Fruit fly (Drosophila melanogaster) whole organism, embryonic: ENCODE results near the gene Kdsr.

Source experiments
- Adf1 ChIP-seq: fragments of 200-800 bp; sonication (Bioruptor generic); IDR thresholded peaks from 2 replicates; pipeline ENCODE4 v1.3.6; 2022; ENCODE audit warnings: missing biosample characterization, missing genetic modification characterization
- Bgb ChIP-seq: fragments of 200-800 bp; sonication (Bioruptor generic); IDR thresholded peaks from 2 replicates; pipeline ENCODE4 v1.3.6; 2022; ENCODE audit warnings: missing biosample characterization, missing genetic modification characterization; ENCODE audit not compliant: partially characterized antibody
- CG11085 ChIP-seq: fragments of 200-800 bp; sonication (Bioruptor generic); IDR thresholded peaks from 2 replicates; pipeline ENCODE4 v1.3.6; 2022; ENCODE audit warnings: missing biosample characterization, missing genetic modification characterization
- CG12104 ChIP-seq: fragments of 200-800 bp; sonication (Bioruptor generic); optimal IDR thresholded peaks from 3 replicates; lab custom pipeline; 2016; ENCODE audit warnings: missing biosample characterization, missing genetic modification characterization
- CG14667 ChIP-seq: fragments of 200-800 bp; sonication (Bioruptor generic); IDR thresholded peaks from 2 replicates; pipeline ENCODE4 v1.3.6; 2022; ENCODE audit warnings: missing biosample characterization, missing genetic modification characterization
- CG15269 ChIP-seq: fragments of 200-800 bp; sonication (Bioruptor generic); optimal IDR thresholded peaks from 2 replicates; lab custom pipeline; 2018; ENCODE audit warnings: missing biosample characterization, mild to moderate bottlenecking, missing genetic modification characterization, moderate library complexity
- CG15601 ChIP-seq: fragments of 200-800 bp; sonication (Bioruptor generic); optimal IDR thresholded peaks from 3 replicates; lab custom pipeline; 2019; ENCODE audit warnings: missing biosample characterization, mild to moderate bottlenecking, missing genetic modification characterization, moderate library complexity
- CG1602 ChIP-seq: fragments of 200-800 bp; sonication (Bioruptor generic); optimal IDR thresholded peaks from 3 replicates; lab custom pipeline; 2016; ENCODE audit warnings: missing biosample characterization, missing genetic modification characterization
- CG16779 ChIP-seq: fragments of 200-800 bp; sonication (Bioruptor generic); IDR thresholded peaks from 2 replicates; pipeline ENCODE4 v1.3.6; 2022; ENCODE audit warnings: missing biosample characterization, missing genetic modification characterization
- CG17359 ChIP-seq: fragments of 200-800 bp; sonication (Bioruptor generic); optimal IDR thresholded peaks from 3 replicates; lab custom pipeline; 2018; ENCODE audit warnings: missing biosample characterization, mild to moderate bottlenecking, missing genetic modification characterization, moderate library complexity
- CG17568 ChIP-seq: fragments of 200-800 bp; sonication (Bioruptor generic); optimal IDR thresholded peaks from 2 replicates; lab custom pipeline; 2018; ENCODE audit warnings: missing biosample characterization, mild to moderate bottlenecking, missing genetic modification characterization, moderate library complexity
- CG18011 ChIP-seq: fragments of 200-800 bp; sonication (Bioruptor generic); optimal IDR thresholded peaks from 2 replicates; lab custom pipeline; 2017; ENCODE audit warnings: missing biosample characterization, missing genetic modification characterization, mild to moderate bottlenecking, moderate library complexity, missing genotype
- CG2129 ChIP-seq: fragments of 200-800 bp; sonication (Bioruptor generic); IDR thresholded peaks from 2 replicates; pipeline ENCODE4 v1.3.6; 2022; ENCODE audit warnings: missing biosample characterization, missing genetic modification characterization; ENCODE audit not compliant: partially characterized antibody
- CG2889 ChIP-seq: fragments of 200-800 bp; sonication (Bioruptor generic); IDR thresholded peaks from 3 replicates; pipeline ENCODE4 v1.3.6; 2022; ENCODE audit warnings: missing biosample characterization, missing genetic modification characterization
- CG30403 ChIP-seq: fragments of 200-800 bp; sonication (Bioruptor generic); optimal IDR thresholded peaks from 3 replicates; lab custom pipeline; 2016; ENCODE audit warnings: missing biosample characterization, missing genetic modification characterization
- CG3065 ChIP-seq: fragments of 200-800 bp; sonication (Bioruptor generic); optimal IDR thresholded peaks from 2 replicates; lab custom pipeline; 2016; ENCODE audit warnings: missing biosample characterization, missing genetic modification characterization
- CG34422 ChIP-seq: fragments of 200-800 bp; sonication (Bioruptor generic); IDR thresholded peaks from 3 replicates; pipeline ENCODE4 v1.3.6; 2022; ENCODE audit warnings: missing biosample characterization, missing genetic modification characterization
- CG5180 ChIP-seq: fragments of 200-800 bp; sonication (Bioruptor generic); optimal IDR thresholded peaks from 3 replicates; lab custom pipeline; 2017; ENCODE audit warnings: missing biosample characterization, missing genetic modification characterization, mild to moderate bottlenecking, moderate library complexity, missing genetic modification reagents
- CG6689 ChIP-seq: fragments of 200-800 bp; sonication (Bioruptor generic); IDR thresholded peaks from 2 replicates; pipeline ENCODE4 v1.3.6; 2022; ENCODE audit warnings: missing biosample characterization, missing genetic modification characterization
- CG8290 ChIP-seq, 3 experiments: fragments of 200-800 bp; sonication (Bioruptor generic); optimal IDR thresholded peaks; 2 replicates each; lab custom pipeline; 2016 to 2019; ENCODE audit warnings: missing biosample characterization in 3 of 3, missing genetic modification characterization in 3 of 3, mild to moderate bottlenecking in 2 of 3, moderate library complexity in 1 of 3
- CG9797 ChIP-seq: fragments of 200-800 bp; sonication (Bioruptor generic); optimal IDR thresholded peaks from 3 replicates; lab custom pipeline; 2018; ENCODE audit warnings: missing biosample characterization, mild to moderate bottlenecking, missing genetic modification characterization
- CoRest ChIP-seq: fragments of 200-800 bp; sonication (Bioruptor generic); optimal IDR thresholded peaks from 3 replicates; lab custom pipeline; 2018; ENCODE audit warnings: missing biosample characterization, mild to moderate bottlenecking, missing genetic modification characterization, moderate library complexity
- Dbx ChIP-seq: fragments of 200-800 bp; sonication (Bioruptor generic); IDR thresholded peaks from 3 replicates; pipeline ENCODE4 v1.3.6; 2022; ENCODE audit warnings: missing biosample characterization, missing genetic modification characterization
- Ets65A ChIP-seq: fragments of 200-800 bp; sonication (Bioruptor generic); peaks from one replicate; lab custom pipeline; 2016; ENCODE audit warnings: missing biosample characterization, missing genetic modification characterization
- GATAe ChIP-seq: fragments of 200-800 bp; sonication (Bioruptor generic); conservative IDR thresholded peaks from 2 replicates; pipeline ENCODE4 v1.3.6; 2022; ENCODE audit warnings: missing biosample characterization, missing genetic modification characterization
- Hr51 ChIP-seq, 2 experiments: fragments of 200-800 bp; sonication (Bioruptor generic); optimal IDR thresholded peaks; 2 replicates in 1 of 2; 3 replicates in 1 of 2; lab custom pipeline; 2016 to 2018; ENCODE audit warnings: missing biosample characterization in 2 of 2, missing genetic modification characterization in 2 of 2, mild to moderate bottlenecking in 1 of 2, moderate library complexity in 1 of 2
- MTF-1 ChIP-seq: fragments of 200-800 bp; sonication (Bioruptor generic); optimal IDR thresholded peaks from 2 replicates; lab custom pipeline; 2018; ENCODE audit warnings: missing biosample characterization, mild to moderate bottlenecking, missing genetic modification characterization, borderline replicate concordance
- Nf-YB ChIP-seq: fragments of 200-800 bp; sonication (Bioruptor generic); optimal IDR thresholded peaks from 3 replicates; lab custom pipeline; 2019; ENCODE audit warnings: missing biosample characterization, mild to moderate bottlenecking, missing genetic modification characterization, moderate library complexity
- Ravus ChIP-seq: fragments of 200-800 bp; sonication (Bioruptor generic); IDR thresholded peaks from 2 replicates; pipeline ENCODE4 v1.3.6; 2022; ENCODE audit warnings: missing biosample characterization, missing genetic modification characterization
- Six4 ChIP-seq: fragments of 200-800 bp; sonication (Bioruptor generic); optimal IDR thresholded peaks from 2 replicates; lab custom pipeline; 2016; ENCODE audit warnings: missing biosample characterization, missing genetic modification characterization
- br ChIP-seq: fragments of >200 bp; optimal IDR thresholded peaks from 2 replicates; lab custom pipeline; 2017
- bsh ChIP-seq, 2 experiments: fragments of 200-800 bp; sonication (Bioruptor generic); optimal IDR thresholded peaks; 2 replicates each; lab custom pipeline; 2017 to 2018; ENCODE audit warnings: mild to moderate bottlenecking in 2 of 2, missing biosample characterization in 2 of 2, missing genetic modification characterization in 2 of 2, moderate library complexity in 1 of 2
- corto ChIP-seq: fragments of 200-800 bp; sonication (Bioruptor generic); optimal IDR thresholded peaks from 2 replicates; lab custom pipeline; 2016; ENCODE audit warnings: missing biosample characterization, mild to moderate bottlenecking, missing genetic modification characterization, moderate library complexity
- exex ChIP-seq: fragments of 200-800 bp; sonication (Bioruptor generic); optimal IDR thresholded peaks from 4 replicates; lab custom pipeline; 2018; ENCODE audit warnings: missing biosample characterization, mild to moderate bottlenecking, missing genetic modification characterization, moderate library complexity
- grau ChIP-seq: fragments of 200-800 bp; optimal IDR thresholded peaks from 3 replicates; lab custom pipeline; 2019; ENCODE audit warnings: missing biosample characterization, mild to moderate bottlenecking, missing genetic modification characterization, moderate library complexity
- hbn ChIP-seq: fragments of 200-800 bp; sonication (Bioruptor generic); IDR thresholded peaks from 2 replicates; pipeline ENCODE4 v1.3.6; 2022; ENCODE audit warnings: missing biosample characterization, missing genetic modification characterization; ENCODE audit not compliant: partially characterized antibody
- nau ChIP-seq: fragments of 200-800 bp; sonication (Bioruptor generic); optimal IDR thresholded peaks from 3 replicates; lab custom pipeline; 2017; ENCODE audit warnings: missing biosample characterization, mild to moderate bottlenecking, missing genetic modification characterization, missing genetic modification reagents
- odd ChIP-seq: fragments of 200-800 bp; sonication (Bioruptor generic); optimal IDR thresholded peaks from 2 replicates; lab custom pipeline; 2017; ENCODE audit warnings: missing biosample characterization, mild to moderate bottlenecking, missing genetic modification characterization
- pita ChIP-seq: fragments of 200-800 bp; sonication (Bioruptor generic); optimal IDR thresholded peaks from 2 replicates; lab custom pipeline; 2017; ENCODE audit warnings: missing biosample characterization, mild to moderate bottlenecking, missing genetic modification characterization
- sisA ChIP-seq: fragments of 200-800 bp; sonication (Bioruptor generic); IDR thresholded peaks from 2 replicates; pipeline ENCODE4 v1.3.6; 2022; ENCODE audit warnings: missing biosample characterization, missing genetic modification characterization
- sug ChIP-seq: fragments of 200-800 bp; optimal IDR thresholded peaks from 2 replicates; lab custom pipeline; 2019; ENCODE audit warnings: missing biosample characterization, mild to moderate bottlenecking, missing genetic modification characterization, moderate library complexity
- toy ChIP-seq: fragments of 200-800 bp; sonication (Bioruptor generic); IDR thresholded peaks from 2 replicates; pipeline ENCODE4 v1.3.6; 2022; ENCODE audit warnings: missing biosample characterization, missing genetic modification characterization
- tup ChIP-seq: fragments of 200-800 bp; sonication (Bioruptor generic); optimal IDR thresholded peaks from 2 replicates; lab custom pipeline; 2016; ENCODE audit warnings: missing biosample characterization, mild to moderate bottlenecking, missing genetic modification characterization, moderate library complexity
- z ChIP-seq: fragments of 200-800 bp; sonication (Bioruptor generic); IDR thresholded peaks from 3 replicates; pipeline ENCODE4 v1.3.6; 2022; ENCODE audit warnings: missing biosample characterization, missing genetic modification characterization

Gene Kdsr

dm6 chr3R:25300575-25300974, 38.3 kb upstream of the Kdsr start, which contains the start of gene CG13659 (continued):
- peak; percentile 97 for TF ChIP-seq sug (tag; lab: Kevin White, UChicago)
- no peak for TF ChIP-seq CG2889 (GFP tag; lab: Robert Waterston, UW)
- TF ChIP-seq CG8290 (GFP tag; optimal IDR thresholded peaks at IDR 0.05; lab: Kevin White, UChicago), result no peak
- peak in 1 of 2 experiments; percentile 4 for TF ChIP-seq CG8290 (tag; optimal IDR thresholded peaks at IDR 0.05; lab: Kevin White, UChicago)
- TF ChIP-seq CG12104, result no peak
- no peak for TF ChIP-seq CG15601 (tag; lab: Kevin White, UChicago)
- no peak for TF ChIP-seq CoRest (tag; lab: Kevin White, UChicago)
- no peak for TF ChIP-seq Ravus
- TF ChIP-seq Dbx (GFP tag; lab: Robert Waterston, UW), result 0 out of 3 replicates have a peak, but pooled peaks have one; percentile 28
- TF ChIP-seq CG15269 (tag; lab: Kevin White, UChicago), result peak; percentile 41

dm6 chr3R:25299507-25299964, 37.2 kb upstream of the Kdsr start, which contains the start of gene CG31288:
CG31288 (minus strand) TSS chr3R:25299557.
- TF ChIP-seq CG18011 (GFP tag; lab: Kevin White, UChicago) (no peak), tup (no peak), CG14667 (no peak), CG17568 (GFP tag; lab: Kevin White, UChicago) (no peak), exex (tag; lab: Kevin White, UChicago) (peak; percentile 46), toy (GFP tag; lab: Robert Waterston, UW) (no peak), odd (GFP tag; lab: Kevin White, UChicago) (no peak), CG5180 (GFP tag; lab: Kevin White, UChicago) (no peak), br (no peak)
- TF ChIP-seq, all 482 proteins: peak for 1

- peak; percentile 4 for TF ChIP-seq exex (tag; lab: Kevin White, UChicago)
- no peak for TF ChIP-seq sisA (GFP tag; lab: Robert Waterston, UW)
- no peak for TF ChIP-seq MTF-1 (GFP tag; lab: Kevin White, UChicago)
- TF ChIP-seq CG3065 (GFP tag; lab: Kevin White, UChicago), result no peak
These were observed 35.4 kb upstream of the Kdsr start, which contains the start of gene CG31097 for dm6 chr3R:25297678-25298077. CG31097 (minus strand) TSS chr3R:25297778.

- TF ChIP-seq Six4 (GFP tag; lab: Kevin White, UChicago) (no peak), Hr51 (GFP tag; optimal IDR thresholded peaks at IDR 0.05; lab: Kevin White, UChicago) (no peak), CG2129 (GFP tag; lab: Robert Waterston, UW) (no peak), pita (GFP tag; lab: Kevin White, UChicago) (no peak), Nf-YB (no peak), CG30403 (GFP tag; lab: Kevin White, UChicago) (no peak), CG1602 (no peak), CG9797 (GFP tag; lab: Kevin White, UChicago) (no peak), CG11085 (no peak), Bgb (no peak), CG34422 (0 out of 3 replicates have a peak, but pooled peaks have one; percentile 18), hbn (GFP tag; lab: Robert Waterston, UW) (no peak), Adf1 (no peak), z (GFP tag; lab: Robert Waterston, UW) (no peak), bsh (GFP tag; optimal IDR thresholded peaks at IDR 0.05; lab: Kevin White, UChicago) (no peak), CG16779 (GFP tag; lab: Robert Waterston, UW) (no peak), CG6689 (GFP tag; lab: Robert Waterston, UW) (no peak), CG17359 (tag; lab: Kevin White, UChicago) (no peak), grau (tag; lab: Kevin White, UChicago) (no peak), corto (GFP tag; lab: Kevin White, UChicago) (no peak), nau (GFP tag; lab: Kevin White, UChicago) (no peak), Ets65A (GFP tag; lab: Kevin White, UChicago) (peak; percentile 58), CG3065 (GFP tag; lab: Kevin White, UChicago) (no peak), GATAe (GFP tag; lab: Robert Waterston, UW) (0 out of 2 replicates have a peak, but pooled peaks have one; percentile 29)
These were observed 33.2 kb upstream of the Kdsr start, which contains the start of gene CG31102 for dm6 chr3R:25295320-25296020. CG31102 (minus strand) TSS chr3R:25295594.
